Worm (Caenorhabditis elegans): Measurements from ENCODE around the gene flcn-1.

DNA sequence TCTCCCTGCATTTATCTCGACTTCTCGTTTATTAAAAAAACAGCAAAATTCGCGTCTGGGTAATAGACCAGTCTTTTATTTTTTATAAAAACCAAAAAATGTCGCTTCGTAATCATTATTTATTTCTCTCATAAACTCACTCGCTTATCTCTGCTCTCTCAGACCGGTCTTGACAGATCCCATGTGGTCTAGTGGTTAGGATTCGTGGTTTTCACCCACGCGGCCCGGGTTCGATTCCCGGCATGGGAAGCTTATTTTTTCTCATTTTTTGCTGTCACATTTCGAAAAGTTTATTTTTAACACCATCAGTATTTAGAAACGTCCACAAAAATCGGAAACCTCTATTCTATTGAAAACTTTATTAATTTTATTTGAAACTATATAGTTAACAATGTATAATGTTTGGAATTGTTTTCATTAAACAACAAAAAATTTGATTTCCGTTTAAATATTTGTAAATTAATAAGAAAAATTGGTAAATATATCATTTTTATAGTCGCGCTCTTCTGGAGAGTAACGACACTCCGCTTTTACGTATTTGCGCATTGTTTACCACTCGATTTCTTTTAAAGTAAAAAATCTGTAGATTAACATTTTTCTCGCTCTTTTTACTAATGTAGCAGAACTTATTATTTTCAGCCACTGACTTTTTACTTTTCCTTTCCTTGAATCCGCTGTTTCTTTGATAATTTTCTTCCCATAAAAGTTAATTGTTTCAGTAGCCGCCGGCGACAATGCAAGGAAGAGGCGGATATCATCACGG lies 30.4 kb upstream of the flcn-1 start, which contains the start of gene hrpl-1:
- TF ChIP-seq sdc-2 (tag; optimal IDR thresholded peaks at IDR 0.05) (no peak), dve-1 (tag; optimal IDR thresholded peaks at IDR 0.05) (no peak), pag-3 (tag; optimal IDR thresholded peaks at IDR 0.05; ENCODE audit: borderline replicate concordance) (no peak), ceh-9 (tag; optimal IDR thresholded peaks at IDR 0.05) (no peak), pha-4 (tag; optimal IDR thresholded peaks at IDR 0.05) (no peak), syd-9 (tag; optimal IDR thresholded peaks at IDR 0.05) (no peak), nhr-232 (tag; optimal IDR thresholded peaks at IDR 0.05) (peak; percentile 30), tbx-2 (tag; optimal IDR thresholded peaks at IDR 0.05) (peak; percentile 46), elt-2 (tag; optimal IDR thresholded peaks at IDR 0.05) (peak; percentile 9), odd-2 (tag; optimal IDR thresholded peaks at IDR 0.05) (no peak), pqm-1 (tag; optimal IDR thresholded peaks at IDR 0.05) (no peak), C08G9.2 (tag; optimal IDR thresholded peaks at IDR 0.05) (peak; percentile 19)

All from whole organism, late embryonic.